Worm (Caenorhabditis elegans): ENCODE data around the gene B0432.9.

The B0432.9 gene

ce11 chrII:323048-323776, 39.7 kb upstream of the B0432.9 start, which contains the start of gene K01A2.10:
Gene K01A2.10, minus strand, starts transcription at chrII:323098.
- TF ChIP-seq irx-1 (tag; optimal IDR thresholded peaks at IDR 0.05) = no peak
- TF ChIP-seq lin-13 (GFP tag; optimal IDR thresholded peaks at IDR 0.05) = peak; percentile 17
- TF ChIP-seq ceh-88 (GFP tag; IDR thresholded peaks at IDR 0.05) = no peak
- no peak for TF ChIP-seq aly-2 (tag; optimal IDR thresholded peaks at IDR 0.05)
- no peak for TF ChIP-seq unc-98 (GFP tag; IDR thresholded peaks at IDR 0.05)
- no peak for TF ChIP-seq nhr-237 (tag; optimal IDR thresholded peaks at IDR 0.05)
- TF ChIP-seq efl-1 (optimal IDR thresholded peaks at IDR 0.05) = peak; percentile 37 to 49
- peak; percentile 38 to 93 for TF ChIP-seq efl-1 (GFP tag; optimal IDR thresholded peaks at IDR 0.05 in 1 of 2)
- no peak for TF ChIP-seq grh-1 (GFP tag; IDR thresholded peaks at IDR 0.05)
- no peak for TF ChIP-seq efl-3 (GFP tag; optimal IDR thresholded peaks at IDR 0.05)
- TF ChIP-seq alr-1 (tag; optimal IDR thresholded peaks at IDR 0.05; ENCODE audit: borderline replicate concordance) = no peak
- TF ChIP-seq nhr-20 (tag; optimal IDR thresholded peaks at IDR 0.05) = peak; percentile 63
- TF ChIP-seq nhr-12 (tag; optimal IDR thresholded peaks at IDR 0.05) = no peak
- TF ChIP-seq elt-3 (tag; optimal IDR thresholded peaks at IDR 0.05) = peak in 1 of 6 experiments; percentile 65
- no peak for TF ChIP-seq C34B4.2 (tag; optimal IDR thresholded peaks at IDR 0.05)
- TF ChIP-seq nhr-85 (tag) = peak; percentile 37
- TF ChIP-seq lin-14 (GFP tag; optimal IDR thresholded peaks at IDR 0.05) = peak; percentile 93
- no peak for TF ChIP-seq snpc-4 (tag; optimal IDR thresholded peaks at IDR 0.05)
- peak; percentile 70 for TF ChIP-seq snu-23 (GFP tag; optimal IDR thresholded peaks at IDR 0.05)
- no peak for TF ChIP-seq unc-30 (tag; optimal IDR thresholded peaks at IDR 0.05)
- TF ChIP-seq nhr-71 (tag; optimal IDR thresholded peaks at IDR 0.05) = peak; percentile 69
- peak; percentile 56 for TF ChIP-seq skn-1 (tag; optimal IDR thresholded peaks at IDR 0.05)
- TF ChIP-seq fos-1 (tag; optimal IDR thresholded peaks at IDR 0.05) = peak; percentile 47
- peak; percentile 18 for TF ChIP-seq xbp-1 (tag; optimal IDR thresholded peaks at IDR 0.05)
- peak; percentile 39 to 56 for TF ChIP-seq lin-35 (GFP tag; optimal IDR thresholded peaks at IDR 0.05)
- no peak for TF ChIP-seq nhr-84 (tag; optimal IDR thresholded peaks at IDR 0.05)
- peak; percentile 65 for TF ChIP-seq rnt-1 (tag; optimal IDR thresholded peaks at IDR 0.05)
- TF ChIP-seq nhr-47 (tag; optimal IDR thresholded peaks at IDR 0.05) = peak; percentile 19
- no peak for TF ChIP-seq unc-62 (GFP tag; optimal IDR thresholded peaks at IDR 0.05)
- peak; percentile 43 for TF ChIP-seq unc-130 (tag; optimal IDR thresholded peaks at IDR 0.05)
- TF ChIP-seq tlp-1 (tag; optimal IDR thresholded peaks at IDR 0.05) = no peak
- TF ChIP-seq mdl-1 (tag; optimal IDR thresholded peaks at IDR 0.05) = peak in 1 of 2 experiments; percentile 51
- peak; percentile 5 to 60 (median 55) for TF ChIP-seq dpl-1 (GFP tag; optimal IDR thresholded peaks at IDR 0.05)
- no peak for TF ChIP-seq ceh-63 (GFP tag; optimal IDR thresholded peaks at IDR 0.05)
- TF ChIP-seq pqm-1 (tag; optimal IDR thresholded peaks at IDR 0.05) = no peak
- no peak for TF ChIP-seq ets-5 (GFP tag; IDR thresholded peaks at IDR 0.05)
- TF ChIP-seq lsy-2 (tag; optimal IDR thresholded peaks at IDR 0.05) = peak; percentile 5 to 72
- TF ChIP-seq mab-9 (GFP tag; IDR thresholded peaks at IDR 0.05) = no peak
- peak; percentile 94 for TF ChIP-seq blmp-1 (tag; optimal IDR thresholded peaks at IDR 0.05)
- no peak for TF ChIP-seq aha-1 (tag; optimal IDR thresholded peaks at IDR 0.05)
- TF ChIP-seq fkh-8 (tag; optimal IDR thresholded peaks at IDR 0.05) = peak; percentile 51
- TF ChIP-seq C16A3.4 (tag; optimal IDR thresholded peaks at IDR 0.05) = peak; percentile 24
- no peak for TF ChIP-seq ztf-4 (tag; optimal IDR thresholded peaks at IDR 0.05)
- TF ChIP-seq ceh-82 (tag; optimal IDR thresholded peaks at IDR 0.05) = peak; percentile 3 to 58 (median 17)
- peak; percentile 13 for TF ChIP-seq ama-1 (optimal IDR thresholded peaks at IDR 0.05)
- peak; percentile 37 for TF ChIP-seq swsn-7 (tag; optimal IDR thresholded peaks at IDR 0.05)
- peak; percentile 80 for TF ChIP-seq mep-1 (tag; optimal IDR thresholded peaks at IDR 0.05)
- no peak for TF ChIP-seq tbx-2 (tag; optimal IDR thresholded peaks at IDR 0.05)
